Fruit fly (Drosophila melanogaster) whole organism, adult: ENCODE data around the gene Pez.

Source experiments
- CG11617 ChIP-seq: fragments of 200-800 bp; sonication (Bioruptor generic); optimal IDR thresholded peaks from 2 replicates; lab custom pipeline; 2017; ENCODE audit warnings: mild to moderate bottlenecking, missing biosample characterization, missing genetic modification reagents, missing genetic modification characterization
- CG12768 ChIP-seq: fragments of 200-800 bp; sonication (Bioruptor generic); optimal IDR thresholded peaks from 2 replicates; lab custom pipeline; 2017; ENCODE audit warnings: missing biosample characterization, missing genetic modification characterization, mild to moderate bottlenecking, moderate library complexity, missing genetic modification reagents
- CG14711 ChIP-seq: fragments of 200-800 bp; sonication (Bioruptor generic); optimal IDR thresholded peaks from 2 replicates; lab custom pipeline; 2018; ENCODE audit warnings: missing biosample characterization, mild to moderate bottlenecking, missing genetic modification characterization, moderate library complexity
- CG1620 ChIP-seq: fragments of 200-800 bp; sonication (Bioruptor generic); optimal IDR thresholded peaks from 2 replicates; lab custom pipeline; 2016; ENCODE audit warnings: missing biosample characterization, missing genetic modification characterization
- CG33017 ChIP-seq: fragments of 200-800 bp; sonication (Bioruptor generic); optimal IDR thresholded peaks from 2 replicates; lab custom pipeline; 2018; ENCODE audit warnings: missing biosample characterization, mild to moderate bottlenecking, missing genetic modification characterization, moderate library complexity
- CG5204 ChIP-seq: fragments of 200-800 bp; sonication (Bioruptor generic); optimal IDR thresholded peaks from 2 replicates; lab custom pipeline; 2016; ENCODE audit warnings: missing biosample characterization, missing genetic modification characterization
- CG7045 ChIP-seq: fragments of 200-800 bp; sonication (Bioruptor generic); optimal IDR thresholded peaks from 2 replicates; lab custom pipeline; 2017; ENCODE audit warnings: missing biosample characterization, mild to moderate bottlenecking, missing genetic modification characterization
- CG7101 ChIP-seq: fragments of 200-800 bp; sonication (Bioruptor generic); optimal IDR thresholded peaks from 2 replicates; lab custom pipeline; 2018; ENCODE audit warnings: missing biosample characterization, mild to moderate bottlenecking, missing genetic modification characterization, moderate library complexity
- Clk ChIP-seq: fragments of 200-800 bp; sonication (Bioruptor generic); optimal IDR thresholded peaks from 2 replicates; lab custom pipeline; 2017; ENCODE audit warnings: missing biosample characterization, missing genetic modification characterization
- Crg-1 ChIP-seq: fragments of 200-800 bp; sonication (Bioruptor generic); optimal IDR thresholded peaks from 2 replicates; lab custom pipeline; 2016; ENCODE audit warnings: missing biosample characterization, missing genetic modification characterization
- Hr96 ChIP-seq: fragments of 200-800 bp; sonication (Bioruptor generic); optimal IDR thresholded peaks from 2 replicates; lab custom pipeline; 2016; ENCODE audit warnings: missing biosample characterization, missing genetic modification characterization
- Mnt ChIP-seq: fragments of 200-800 bp; sonication (Bioruptor generic); optimal IDR thresholded peaks from 2 replicates; lab custom pipeline; 2016; ENCODE audit warnings: missing biosample characterization, mild to moderate bottlenecking, missing genetic modification characterization
- bab1 ChIP-seq: fragments of 200-800 bp; sonication (Bioruptor generic); optimal IDR thresholded peaks from 3 replicates; lab custom pipeline; 2019; ENCODE audit warnings: missing biosample characterization, mild to moderate bottlenecking, missing genetic modification characterization, moderate library complexity
- cic ChIP-seq: fragments of 200-800 bp; sonication (Bioruptor generic); optimal IDR thresholded peaks from 2 replicates; lab custom pipeline; 2017; ENCODE audit warnings: missing biosample characterization, mild to moderate bottlenecking, missing genetic modification characterization, moderate library complexity
- cnc ChIP-seq, 2 experiments: fragments of >200 bp; optimal IDR thresholded peaks; 2 replicates each; lab custom pipeline; 2017
- kay ChIP-seq: fragments of 200-800 bp; sonication (Bioruptor generic); peaks from one replicate; lab custom pipeline; 2016; ENCODE audit warnings: missing biosample characterization, missing genetic modification characterization, borderline replicate concordance
- ovo ChIP-seq: fragments of 200-800 bp; sonication (Bioruptor generic); optimal IDR thresholded peaks from 2 replicates; lab custom pipeline; 2016; ENCODE audit warnings: missing biosample characterization, missing genetic modification characterization
- pad ChIP-seq: fragments of 200-800 bp; sonication (Bioruptor generic); optimal IDR thresholded peaks from 3 replicates; lab custom pipeline; 2017; ENCODE audit warnings: missing biosample characterization, missing genetic modification characterization, mild to moderate bottlenecking, moderate library complexity, missing genetic modification reagents
- tj ChIP-seq: fragments of 200-800 bp; sonication (Bioruptor generic); optimal IDR thresholded peaks from 3 replicates; lab custom pipeline; 2017; ENCODE audit warnings: missing biosample characterization, mild to moderate bottlenecking, missing genetic modification characterization, moderate library complexity
- toe ChIP-seq: fragments of 200-800 bp; sonication (Bioruptor generic); optimal IDR thresholded peaks from 2 replicates; lab custom pipeline; 2016; ENCODE audit warnings: missing biosample characterization, missing genetic modification characterization

The Pez gene

dm6 chr2L:6338367-6338975 is at the start of gene Pez, which contains the start of gene Cpr:
TSS of gene Pez (minus strand) at chr2L:6338671.
TSS of gene Cpr (plus strand) at chr2L:6338836.
- TF ChIP-seq Crg-1 (GFP tag; lab: Kevin White, UChicago) (peak; percentile 30), CG33017 (tag; lab: Kevin White, UChicago) (no peak), tj (no peak), CG12768 (no peak), CG1620 (GFP tag; lab: Kevin White, UChicago) (peak; percentile 68), Mnt (GFP tag; lab: Kevin White, UChicago) (peak; percentile 33), cnc (optimal IDR thresholded peaks at IDR 0.05; lab: Kevin White, UChicago) (no peak), pad (GFP tag; lab: Kevin White, UChicago) (peak; percentile 69), bab1 (GFP tag; lab: Kevin White, UChicago) (no peak), ovo (peak; percentile 80), CG11617 (GFP tag; lab: Kevin White, UChicago) (no peak), CG7101 (tag; lab: Kevin White, UChicago) (peak; percentile 58), CG7045 (GFP tag; lab: Kevin White, UChicago) (no peak), kay (GFP tag; lab: Kevin White, UChicago) (no peak), cic (peak; percentile 2), Clk (GFP tag; lab: Kevin White, UChicago) (no peak), CG14711 (tag; lab: Kevin White, UChicago) (peak; percentile 35), Hr96 (GFP tag; lab: Kevin White, UChicago) (peak; percentile 34), toe (GFP tag; lab: Kevin White, UChicago) (peak; percentile 43), CG5204 (peak; percentile 52)

dm6 chr2L:6387068-6387467 is 48.6 kb upstream of the Pez start:
- TF ChIP-seq CG14711 (tag; lab: Kevin White, UChicago): no peak
- no peak for TF ChIP-seq CG1620 (GFP tag; lab: Kevin White, UChicago)
- no peak for TF ChIP-seq CG7101 (tag; lab: Kevin White, UChicago)
- no peak for TF ChIP-seq Crg-1 (GFP tag; lab: Kevin White, UChicago)
- TF ChIP-seq Mnt (GFP tag; lab: Kevin White, UChicago): no peak
- TF ChIP-seq tj: no peak
- TF ChIP-seq CG5204: no peak
- TF ChIP-seq CG11617 (GFP tag; lab: Kevin White, UChicago): no peak
- TF ChIP-seq Clk (GFP tag; lab: Kevin White, UChicago): no peak
- TF ChIP-seq Hr96 (GFP tag; lab: Kevin White, UChicago): no peak

DNA sequence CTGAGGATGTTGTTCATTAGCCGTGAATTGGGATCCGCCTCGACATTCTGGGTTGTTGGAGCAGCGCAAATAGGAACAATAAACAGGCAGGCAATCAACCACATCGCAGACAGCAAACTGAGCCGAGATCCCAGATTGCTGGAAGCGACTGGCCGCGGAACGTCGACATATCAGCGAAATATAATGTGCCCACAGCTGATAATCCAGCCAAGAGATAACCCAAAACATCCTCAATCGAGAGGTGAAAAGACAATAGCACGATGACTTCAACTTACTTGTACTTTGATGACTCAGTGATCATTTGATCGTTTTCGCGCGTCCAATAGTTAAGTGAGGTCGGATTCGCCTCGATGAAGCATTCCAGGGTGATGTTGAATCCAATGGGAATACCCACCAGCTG is 46.9 kb upstream of the Pez start, which contains the start of gene Nepl6:
Gene Nepl6, minus strand, starts transcription at position 104 of the 400 bp plus-strand sequence.
- TF ChIP-seq cic (no peak), Clk (GFP tag; lab: Kevin White, UChicago) (no peak)

- no peak for TF ChIP-seq CG1620 (GFP tag; lab: Kevin White, UChicago)
- no peak for TF ChIP-seq Mnt (GFP tag; lab: Kevin White, UChicago)
- TF ChIP-seq Crg-1 (GFP tag; lab: Kevin White, UChicago): no peak
- no peak for TF ChIP-seq CG5204
- TF ChIP-seq CG11617 (GFP tag; lab: Kevin White, UChicago): no peak
- no peak for TF ChIP-seq CG7101 (tag; lab: Kevin White, UChicago)
- no peak for TF ChIP-seq pad (GFP tag; lab: Kevin White, UChicago)
- TF ChIP-seq CG33017 (tag; lab: Kevin White, UChicago): no peak
- no peak for TF ChIP-seq cnc (optimal IDR thresholded peaks at IDR 0.05; lab: Kevin White, UChicago)
- TF ChIP-seq kay (GFP tag; lab: Kevin White, UChicago): no peak
- TF ChIP-seq toe (GFP tag; lab: Kevin White, UChicago): no peak
- TF ChIP-seq bab1 (GFP tag; lab: Kevin White, UChicago): no peak
Measured at dm6 chr2L:6380966-6381365, 42.5 kb upstream of the Pez start, which contains the start of gene Nepl5. TSS of gene Nepl5 (plus strand) at chr2L:6381266.

- no peak for TF ChIP-seq CG7101 (tag; lab: Kevin White, UChicago)
- TF ChIP-seq tj: no peak
Measured at dm6 chr2L:6379197-6379596, 40.7 kb upstream of the Pez start.

DNA sequence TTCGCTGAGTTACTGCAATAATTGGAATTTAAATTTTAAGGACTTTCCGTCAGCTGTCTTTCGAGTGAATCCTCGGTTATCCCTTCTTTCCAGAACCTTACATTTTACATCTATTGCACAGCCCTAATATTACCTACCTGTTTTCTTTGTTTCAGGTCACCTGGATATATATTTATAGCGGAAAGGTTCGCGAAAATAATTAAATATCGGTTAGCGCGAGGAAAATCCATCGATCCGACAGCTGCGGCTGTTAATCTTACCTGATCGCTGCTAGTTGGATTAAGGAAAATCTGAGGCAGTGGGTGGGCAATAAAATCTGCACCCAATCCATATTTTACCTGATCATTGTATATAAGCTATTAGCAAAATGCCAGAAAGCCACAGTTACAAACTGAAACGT is 34.7 kb upstream of the Pez start:
- no peak for TF ChIP-seq CG33017 (tag; lab: Kevin White, UChicago)
- TF ChIP-seq CG7101 (tag; lab: Kevin White, UChicago): no peak
- TF ChIP-seq Crg-1 (GFP tag; lab: Kevin White, UChicago): no peak
- TF ChIP-seq toe (GFP tag; lab: Kevin White, UChicago): no peak
- TF ChIP-seq CG12768: no peak
- TF ChIP-seq CG11617 (GFP tag; lab: Kevin White, UChicago): no peak
- no peak for TF ChIP-seq cic
- no peak for TF ChIP-seq Clk (GFP tag; lab: Kevin White, UChicago)
- TF ChIP-seq Hr96 (GFP tag; lab: Kevin White, UChicago): no peak
- no peak for TF ChIP-seq pad (GFP tag; lab: Kevin White, UChicago)

DNA sequence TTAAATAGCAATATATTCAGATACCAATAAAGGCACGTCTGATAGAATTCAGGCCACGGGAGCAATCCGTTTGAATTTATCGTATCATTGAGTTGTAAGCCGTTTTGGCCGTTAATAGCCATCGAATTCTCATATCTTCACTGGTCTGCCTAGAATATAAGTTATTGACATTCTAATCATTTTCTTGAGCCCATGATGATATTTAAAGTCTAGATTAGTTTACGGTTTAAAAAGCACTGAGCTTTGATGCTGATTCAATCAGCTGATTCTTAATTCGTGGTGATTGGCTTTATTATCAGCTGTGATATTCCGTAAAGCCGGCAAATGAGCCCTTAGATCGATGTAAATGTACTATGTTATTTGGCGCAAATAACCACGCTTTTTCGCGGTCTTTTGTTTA is 33.6 kb upstream of the Pez start, which contains the start of gene slam:
Gene slam, plus strand, starts transcription at position 301 of the 400 bp plus-strand sequence.
- TF ChIP-seq toe (GFP tag; lab: Kevin White, UChicago) (no peak), Hr96 (GFP tag; lab: Kevin White, UChicago) (no peak), CG14711 (tag; lab: Kevin White, UChicago) (no peak)
